Fruit fly (Drosophila melanogaster) whole organism, embryonic: Measurements from ENCODE around the gene Ir67c.

Experiments
- CG11504 ChIP-seq: fragments of 200-800 bp; sonication (Bioruptor generic); optimal IDR thresholded peaks from 3 replicates; lab custom pipeline; 2019; ENCODE audit warnings: missing biosample characterization, mild to moderate bottlenecking, missing genetic modification characterization, moderate library complexity
- CG11560 ChIP-seq: fragments of 200-800 bp; sonication (Bioruptor generic); IDR thresholded peaks from 3 replicates; pipeline ENCODE4 v1.3.6; 2022; ENCODE audit warnings: missing biosample characterization, missing genetic modification characterization
- CG13894 ChIP-seq: fragments of 200-800 bp; sonication (Bioruptor generic); optimal IDR thresholded peaks from 3 replicates; lab custom pipeline; 2018; ENCODE audit warnings: missing biosample characterization, mild to moderate bottlenecking, missing genetic modification characterization, moderate library complexity
- CG15011 ChIP-seq: fragments of 200-800 bp; sonication (Bioruptor generic); optimal IDR thresholded peaks from 3 replicates; lab custom pipeline; 2018; ENCODE audit warnings: missing biosample characterization, mild to moderate bottlenecking, missing genetic modification characterization
- CG1602 ChIP-seq: fragments of 200-800 bp; sonication (Bioruptor generic); optimal IDR thresholded peaks from 3 replicates; lab custom pipeline; 2016; ENCODE audit warnings: missing biosample characterization, missing genetic modification characterization
- CG17802 ChIP-seq: fragments of 200-800 bp; sonication (Bioruptor generic); optimal IDR thresholded peaks from 2 replicates; lab custom pipeline; 2018; ENCODE audit warnings: missing biosample characterization, mild to moderate bottlenecking, missing genetic modification characterization, moderate library complexity
- CG18599 ChIP-seq: fragments of 200-800 bp; sonication (Bioruptor generic); optimal IDR thresholded peaks from 3 replicates; lab custom pipeline; 2017; ENCODE audit warnings: missing biosample characterization, missing genetic modification characterization, mild to moderate bottlenecking, moderate library complexity, missing genetic modification reagents
- CG2120 ChIP-seq: fragments of 200-800 bp; sonication (Bioruptor generic); optimal IDR thresholded peaks from 3 replicates; lab custom pipeline; 2016; ENCODE audit warnings: missing biosample characterization, missing genetic modification characterization
- CG2678 ChIP-seq: fragments of 200-800 bp; sonication (Bioruptor generic); optimal IDR thresholded peaks from 3 replicates; lab custom pipeline; 2019; ENCODE audit warnings: missing biosample characterization, mild to moderate bottlenecking, missing genetic modification characterization, moderate library complexity
- CG30403 ChIP-seq: fragments of 200-800 bp; sonication (Bioruptor generic); optimal IDR thresholded peaks from 3 replicates; lab custom pipeline; 2016; ENCODE audit warnings: missing biosample characterization, missing genetic modification characterization
- CG3281 ChIP-seq: fragments of 200-800 bp; sonication (Bioruptor generic); optimal IDR thresholded peaks from 3 replicates; lab custom pipeline; 2017; ENCODE audit warnings: missing biosample characterization, mild to moderate bottlenecking, missing genetic modification characterization
- CG4730 ChIP-seq: fragments of 200-800 bp; sonication (Bioruptor generic); IDR thresholded peaks from 2 replicates; pipeline ENCODE4 v1.3.6; 2022; ENCODE audit warnings: missing biosample characterization, missing genetic modification characterization
- CG5245 ChIP-seq: fragments of 200-800 bp; sonication (Bioruptor generic); optimal IDR thresholded peaks from 3 replicates; lab custom pipeline; 2016; ENCODE audit warnings: missing biosample characterization, missing genetic modification characterization
- CG6854 ChIP-seq: fragments of 200-800 bp; sonication (Bioruptor generic); optimal IDR thresholded peaks from 3 replicates; lab custom pipeline; 2017; ENCODE audit warnings: missing biosample characterization, mild to moderate bottlenecking, missing genetic modification characterization
- CTCF ChIP-seq: fragments of 200-800 bp; sonication (Bioruptor generic); optimal IDR thresholded peaks from 2 replicates; lab custom pipeline; 2017; ENCODE audit warnings: missing biosample characterization, mild to moderate bottlenecking, missing genetic modification characterization, moderate library complexity
- Dad ChIP-seq: fragments of 200-800 bp; sonication (Bioruptor generic); optimal IDR thresholded peaks from 3 replicates; lab custom pipeline; 2016; ENCODE audit warnings: missing biosample characterization, missing genetic modification characterization
- Deaf1 ChIP-seq: fragments of 200-800 bp; optimal IDR thresholded peaks from 3 replicates; lab custom pipeline; 2019; ENCODE audit warnings: missing biosample characterization, mild to moderate bottlenecking, missing genetic modification characterization, moderate library complexity
- Dp ChIP-seq: fragments of 200-800 bp; sonication (Bioruptor generic); optimal IDR thresholded peaks from 2 replicates; lab custom pipeline; 2018; ENCODE audit warnings: missing biosample characterization, mild to moderate bottlenecking, missing genetic modification characterization, moderate library complexity
- Ets65A ChIP-seq: fragments of 200-800 bp; sonication (Bioruptor generic); peaks from one replicate; lab custom pipeline; 2016; ENCODE audit warnings: missing biosample characterization, missing genetic modification characterization
- HHEX ChIP-seq: fragments of 200-800 bp; sonication (Bioruptor generic); optimal IDR thresholded peaks from 3 replicates; lab custom pipeline; 2017; ENCODE audit warnings: missing biosample characterization, mild to moderate bottlenecking, missing genetic modification characterization, missing genetic modification reagents
- Hand ChIP-seq: fragments of 200-800 bp; sonication (Bioruptor generic); optimal IDR thresholded peaks from 2 replicates; lab custom pipeline; 2017; ENCODE audit warnings: mild to moderate bottlenecking, missing biosample characterization, missing genetic modification reagents, missing genetic modification characterization
- Hey ChIP-seq: fragments of 200-800 bp; sonication (Bioruptor generic); optimal IDR thresholded peaks from 3 replicates; lab custom pipeline; 2018; ENCODE audit warnings: missing biosample characterization, mild to moderate bottlenecking, missing genetic modification characterization
- Jarid2 ChIP-seq: fragments of 200-800 bp; sonication (Bioruptor generic); optimal IDR thresholded peaks from 3 replicates; lab custom pipeline; 2017; ENCODE audit warnings: mild to moderate bottlenecking, missing biosample characterization, missing genetic modification reagents, missing genetic modification characterization
- Meics ChIP-seq: fragments of 200-800 bp; sonication (Bioruptor generic); optimal IDR thresholded peaks from 2 replicates; lab custom pipeline; 2017; ENCODE audit warnings: missing biosample characterization, mild to moderate bottlenecking, missing genetic modification characterization
- Opbp ChIP-seq: fragments of 200-800 bp; sonication (Bioruptor generic); IDR thresholded peaks from 3 replicates; pipeline ENCODE4 v1.3.6; 2022; ENCODE audit warnings: missing biosample characterization, missing genetic modification characterization; ENCODE audit not compliant: partially characterized antibody
- Pdp1 ChIP-seq, 2 experiments: fragments of 200-800 bp; sonication (Bioruptor generic); optimal IDR thresholded peaks; 3 replicates each; lab custom pipeline; 2016; ENCODE audit warnings: missing biosample characterization in 2 of 2, missing genetic modification characterization in 2 of 2, mild to moderate bottlenecking in 1 of 2, moderate library complexity in 1 of 2
- Sin3A ChIP-seq: fragments of >200 bp; optimal IDR thresholded peaks from 2 replicates; lab custom pipeline; 2018
- Xbp1 ChIP-seq: fragments of 200-800 bp; sonication (Bioruptor generic); optimal IDR thresholded peaks from 3 replicates; lab custom pipeline; 2016; ENCODE audit warnings: missing biosample characterization, mild to moderate bottlenecking, missing genetic modification characterization
- ash1 ChIP-seq: fragments of 200-800 bp; sonication (Bioruptor generic); optimal IDR thresholded peaks from 2 replicates; lab custom pipeline; 2018; ENCODE audit warnings: missing biosample characterization, mild to moderate bottlenecking, missing genetic modification characterization
- chinmo ChIP-seq: fragments of 200-800 bp; sonication (Bioruptor generic); IDR thresholded peaks from 4 replicates; pipeline ENCODE4 v1.3.6; 2022; ENCODE audit warnings: missing biosample characterization, missing genetic modification characterization; ENCODE audit not compliant: partially characterized antibody
- dimm ChIP-seq: fragments of 200-800 bp; sonication (Bioruptor generic); IDR thresholded peaks from 2 replicates; pipeline ENCODE4 v1.3.6; 2022; ENCODE audit warnings: missing biosample characterization, missing genetic modification characterization
- dysf ChIP-seq: fragments of 200-800 bp; sonication (Bioruptor generic); IDR thresholded peaks from 3 replicates; pipeline ENCODE4 v1.3.6; 2022; ENCODE audit warnings: missing biosample characterization, missing genetic modification characterization
- eyg ChIP-seq: fragments of 200-800 bp; sonication (Bioruptor generic); optimal IDR thresholded peaks from 3 replicates; lab custom pipeline; 2016; ENCODE audit warnings: missing biosample characterization, missing genetic modification characterization
- gfzf ChIP-seq: fragments of 200-800 bp; sonication (Bioruptor generic); optimal IDR thresholded peaks from 2 replicates; lab custom pipeline; 2016; ENCODE audit warnings: missing biosample characterization, mild to moderate bottlenecking, missing genetic modification characterization, moderate library complexity
- jing ChIP-seq: fragments of 200-800 bp; sonication (Bioruptor generic); optimal IDR thresholded peaks from 2 replicates; lab custom pipeline; 2018; ENCODE audit warnings: missing biosample characterization, mild to moderate bottlenecking, missing genetic modification characterization
- lbe ChIP-seq: fragments of 200-800 bp; sonication (Bioruptor generic); optimal IDR thresholded peaks from 2 replicates; lab custom pipeline; 2016; ENCODE audit warnings: missing biosample characterization, mild to moderate bottlenecking, missing genetic modification characterization
- lilli ChIP-seq: fragments of 200-800 bp; sonication (Bioruptor generic); optimal IDR thresholded peaks from 3 replicates; lab custom pipeline; 2016; ENCODE audit warnings: missing biosample characterization, missing genetic modification characterization
- schlank ChIP-seq: fragments of 200-800 bp; sonication (Bioruptor generic); optimal IDR thresholded peaks from 2 replicates; lab custom pipeline; 2018; ENCODE audit warnings: missing biosample characterization, mild to moderate bottlenecking, missing genetic modification characterization
- stwl ChIP-seq: fragments of 200-800 bp; sonication (Bioruptor generic); optimal IDR thresholded peaks from 3 replicates; lab custom pipeline; 2018; ENCODE audit warnings: missing biosample characterization, mild to moderate bottlenecking, missing genetic modification characterization, moderate library complexity
- tgo ChIP-seq: fragments of 200-800 bp; sonication (Bioruptor generic); IDR thresholded peaks from 3 replicates; pipeline ENCODE4 v1.3.6; 2022; ENCODE audit warnings: missing biosample characterization, missing genetic modification characterization
- tin ChIP-seq: fragments of 200-800 bp; sonication (Bioruptor generic); optimal IDR thresholded peaks from 3 replicates; lab custom pipeline; 2016; ENCODE audit warnings: missing biosample characterization, missing genetic modification characterization
- trem ChIP-seq: fragments of 200-800 bp; optimal IDR thresholded peaks from 3 replicates; lab custom pipeline; 2019; ENCODE audit warnings: missing biosample characterization, mild to moderate bottlenecking, missing genetic modification characterization, moderate library complexity
- zen ChIP-seq: fragments of 200-800 bp; sonication (Bioruptor generic); optimal IDR thresholded peaks from 3 replicates; lab custom pipeline; 2018; ENCODE audit warnings: missing biosample characterization, mild to moderate bottlenecking, missing genetic modification characterization, moderate library complexity

The Ir67c gene

DNA sequence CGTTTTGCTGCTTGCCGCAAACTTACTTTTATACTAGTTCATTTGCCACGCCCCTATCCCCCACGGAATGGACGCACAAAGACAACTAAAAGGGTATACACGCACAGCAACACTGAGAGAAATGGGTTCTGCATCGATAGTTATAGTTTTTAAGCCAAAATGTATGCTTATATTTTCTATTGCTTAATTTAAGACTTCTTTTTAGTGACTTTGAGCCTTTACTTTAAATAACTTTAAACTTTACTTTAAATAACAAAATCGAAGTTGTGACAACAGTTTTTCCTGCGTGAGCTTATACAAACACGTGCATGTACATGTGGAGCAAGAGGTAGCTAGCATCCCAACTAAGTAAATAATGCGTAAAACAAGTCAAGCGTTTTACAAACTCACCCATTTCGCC lies 48.6 kb upstream of the Ir67c start (continued):
- TF ChIP-seq CG2678 (tag; lab: Kevin White, UChicago): peak; percentile 60
- TF ChIP-seq CG18599 (GFP tag; lab: Kevin White, UChicago): peak; percentile 75
- peak; percentile 1 for TF ChIP-seq CG15011 (GFP tag; lab: Kevin White, UChicago)
- no peak for TF ChIP-seq Deaf1 (tag; lab: Kevin White, UChicago)
- TF ChIP-seq Hand (GFP tag; lab: Kevin White, UChicago): peak; percentile 2
- TF ChIP-seq CG3281: peak; percentile 35
- peak; percentile 9 for TF ChIP-seq HHEX (GFP tag; lab: Kevin White, UChicago)
- TF ChIP-seq CG2120: peak; percentile 55
- TF ChIP-seq Meics (GFP tag; lab: Kevin White, UChicago): peak; percentile 48
- no peak for TF ChIP-seq CG13894 (tag; lab: Kevin White, UChicago)

DNA sequence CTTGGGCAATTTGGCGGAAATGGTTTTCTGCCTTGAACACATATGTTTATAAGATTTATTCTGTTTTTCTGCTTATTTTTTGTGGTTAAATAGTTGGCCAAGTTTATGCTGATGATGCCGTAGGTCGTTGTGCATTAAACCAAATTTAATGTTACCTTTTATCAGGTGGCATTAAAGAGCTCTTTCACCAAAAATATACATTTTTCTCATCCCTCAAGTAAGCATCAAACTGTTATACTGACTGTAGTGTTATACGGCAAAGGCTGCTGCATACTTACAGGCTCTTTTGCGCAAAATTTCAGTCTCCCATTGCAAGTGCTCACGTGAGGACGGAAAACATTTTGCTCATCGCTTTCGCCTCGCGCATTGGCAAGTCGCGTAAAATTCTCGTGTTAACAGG lies 47.2 kb upstream of the Ir67c start, which contains the start of gene Rbfox1:
Rbfox1 (plus strand) TSS at position 301 of the 400 bp plus-strand sequence.
- TF ChIP-seq Jarid2 (GFP tag; lab: Kevin White, UChicago) (peak; percentile 46), dysf (GFP tag; lab: Robert Waterston, UW) (no peak), chinmo (0 out of 4 replicates have a peak, but pooled peaks have one; percentile 54)

DNA sequence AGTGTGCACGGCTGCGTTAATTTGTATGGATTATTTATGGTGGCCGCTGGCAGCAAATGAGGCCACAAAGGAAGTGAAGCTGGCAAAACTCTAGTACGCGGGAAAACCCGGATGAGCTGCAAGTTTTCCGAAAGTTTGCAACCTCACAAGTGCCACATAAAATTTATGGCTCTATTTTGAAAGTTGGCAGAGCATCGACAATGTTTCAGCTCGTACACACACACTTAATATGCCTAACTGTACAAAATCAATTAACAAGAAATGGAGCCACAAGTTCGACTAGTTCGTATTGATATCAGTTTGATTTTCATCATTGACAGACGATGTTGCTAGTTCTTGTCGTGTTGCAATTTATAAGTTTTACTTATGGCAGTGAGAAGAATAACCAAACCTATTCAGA lies 44.3 kb upstream of the Ir67c start, which contains the start of gene CG46430:
CG46430 (plus strand) TSS at position 301 of the 400 bp plus-strand sequence.
- TF ChIP-seq eyg (no peak), ash1 (GFP tag; lab: Kevin White, UChicago) (no peak), tgo (GFP tag; lab: Robert Waterston, UW) (no peak), Ets65A (GFP tag; lab: Kevin White, UChicago) (peak; percentile 65), Sin3A (no peak)

DNA sequence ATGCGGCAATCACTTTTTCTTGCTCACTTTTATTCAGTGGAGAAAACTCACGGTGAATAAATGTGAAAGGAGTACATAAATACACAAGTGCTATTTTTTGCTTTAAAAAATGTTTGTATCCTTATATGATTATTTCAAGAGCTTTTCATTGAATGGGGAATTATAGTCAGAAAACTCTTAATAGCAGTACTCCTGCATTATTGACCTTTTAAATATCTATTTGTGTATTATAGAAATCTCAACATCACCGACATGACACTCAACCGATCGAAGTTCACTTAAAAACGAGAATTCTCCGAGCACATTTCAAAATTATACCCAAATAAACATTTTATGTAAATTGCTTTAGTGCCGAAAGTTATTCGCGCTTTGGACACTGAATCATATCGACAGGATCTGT lies 31.0 kb upstream of the Ir67c start, which contains the start of gene S-Lap3:
S-Lap3 (plus strand) TSS at position 301 of the 400 bp plus-strand sequence.
- no peak for TF ChIP-seq lbe (GFP tag; lab: Kevin White, UChicago)
- no peak for TF ChIP-seq schlank (tag; lab: Kevin White, UChicago)
- no peak for TF ChIP-seq Xbp1
- TF ChIP-seq, all 482 proteins: peak for 0

DNA sequence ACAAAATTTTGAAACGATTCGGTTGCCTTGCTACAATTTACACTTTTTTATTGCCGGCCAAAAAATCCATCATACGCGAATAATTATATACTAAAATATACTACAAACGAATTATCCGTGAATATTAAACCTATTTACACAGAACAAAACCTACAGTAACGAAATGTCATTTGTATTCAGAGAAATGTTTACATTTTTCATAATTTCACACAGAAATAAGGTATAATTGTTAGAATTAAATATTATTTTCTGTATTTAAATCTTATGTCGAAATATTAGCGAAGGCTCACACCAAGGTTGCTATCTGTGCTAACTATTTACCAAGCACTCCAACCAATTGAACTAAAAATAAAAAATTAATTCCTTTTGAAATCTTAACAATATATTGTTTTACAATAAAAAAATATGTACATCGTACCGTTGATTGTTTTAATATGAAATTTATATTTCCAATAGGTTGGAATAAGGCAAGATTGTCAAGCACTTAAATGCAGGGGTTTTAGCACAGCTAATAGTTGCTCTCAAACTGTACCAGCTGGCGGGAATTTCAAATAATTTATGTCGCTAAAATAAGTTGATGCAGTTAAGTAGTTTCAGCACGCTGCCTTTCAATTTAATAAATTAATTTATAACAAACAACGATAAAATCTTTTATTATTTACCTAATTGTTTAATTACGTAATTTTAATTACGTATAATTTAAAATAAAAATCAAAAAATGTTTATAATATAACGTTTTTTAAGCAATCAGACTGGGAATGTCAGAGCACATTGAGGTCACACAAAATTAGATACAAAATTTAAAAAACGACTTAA lies 29.4 kb upstream of the Ir67c start, which contains the start of the genes Gem3 and CG32061:
Gem3 (minus strand) TSS at position 51 of the 816 bp plus-strand sequence.
CG32061 (plus strand) TSS at position 766 of the 816 bp plus-strand sequence.
- TF ChIP-seq Pdp1 (GFP tag; optimal IDR thresholded peaks at IDR 0.05; lab: Kevin White, UChicago) (no peak), Opbp (peak; percentile 19; the same call in 1 of the 3 replicates), CG30403 (GFP tag; lab: Kevin White, UChicago) (no peak), jing (GFP tag; lab: Kevin White, UChicago) (no peak), gfzf (GFP tag; lab: Kevin White, UChicago) (peak; percentile 57), CG15011 (GFP tag; lab: Kevin White, UChicago) (no peak), trem (peak; percentile 20), stwl (tag; lab: Kevin White, UChicago) (peak; percentile 32), CTCF (GFP tag; lab: Kevin White, UChicago) (peak; percentile 44), lilli (no peak), CG4730 (no peak), zen (tag; lab: Kevin White, UChicago) (no peak), CG5245 (GFP tag; lab: Kevin White, UChicago) (no peak), CG6854 (GFP tag; lab: Kevin White, UChicago) (no peak), Hey (tag; lab: Kevin White, UChicago) (no peak), tin (no peak), Dad (GFP tag; lab: Kevin White, UChicago) (no peak), CG1602 (GFP tag; lab: Kevin White, UChicago) (no peak), Dp (GFP tag; lab: Kevin White, UChicago) (peak; percentile 66), CG11504 (tag; lab: Kevin White, UChicago) (no peak), CG11560 (tag; lab: Robert Waterston, UW) (no peak), CG17802 (tag; lab: Kevin White, UChicago) (no peak), dimm (GFP tag; lab: Robert Waterston, UW) (no peak)
